Fruit fly (Drosophila melanogaster) whole organism, embryonic: ENCODE results near the gene CG32354.

Experiments used
- Atf-2 ChIP-seq: fragments of 200-800 bp; sonication (Bioruptor generic); optimal IDR thresholded peaks from 2 replicates; lab custom pipeline; 2016; ENCODE audit warnings: missing biosample characterization, missing genetic modification characterization
- CG10147 ChIP-seq: fragments of 200-800 bp; sonication (Bioruptor generic); optimal IDR thresholded peaks from 2 replicates; lab custom pipeline; 2019; ENCODE audit warnings: missing biosample characterization, mild to moderate bottlenecking, missing genetic modification characterization, moderate library complexity
- CG11093 ChIP-seq: fragments of 200-800 bp; sonication (Bioruptor generic); IDR thresholded peaks from 3 replicates; pipeline ENCODE4 v1.3.6; 2022; ENCODE audit warnings: missing biosample characterization, missing genetic modification characterization
- CG11398 ChIP-seq: fragments of 200-800 bp; sonication (Bioruptor generic); optimal IDR thresholded peaks from 2 replicates; lab custom pipeline; 2016; ENCODE audit warnings: missing biosample characterization, missing genetic modification characterization
- CG11456 ChIP-seq: fragments of 200-800 bp; sonication (Bioruptor generic); IDR thresholded peaks from 3 replicates; pipeline ENCODE4 v1.3.6; 2022; ENCODE audit warnings: missing biosample characterization, missing genetic modification characterization
- CG14014 ChIP-seq: fragments of 200-800 bp; sonication (Bioruptor generic); IDR thresholded peaks from 2 replicates; pipeline ENCODE4 v1.3.6; 2022; ENCODE audit warnings: missing biosample characterization, missing genetic modification characterization
- CG14441 ChIP-seq: fragments of 200-800 bp; sonication (Bioruptor generic); IDR thresholded peaks from 2 replicates; pipeline ENCODE4 v1.3.6; 2022; ENCODE audit warnings: missing biosample characterization, missing genetic modification characterization
- CG1602 ChIP-seq: fragments of 200-800 bp; sonication (Bioruptor generic); optimal IDR thresholded peaks from 3 replicates; lab custom pipeline; 2016; ENCODE audit warnings: missing biosample characterization, missing genetic modification characterization
- CG1603 ChIP-seq: fragments of 200-800 bp; sonication (Bioruptor generic); optimal IDR thresholded peaks from 2 replicates; lab custom pipeline; 2019; ENCODE audit warnings: missing biosample characterization, mild to moderate bottlenecking, missing genetic modification characterization, moderate library complexity
- CG17829 ChIP-seq: fragments of 200-800 bp; optimal IDR thresholded peaks from 2 replicates; lab custom pipeline; 2019; ENCODE audit warnings: missing biosample characterization, mild to moderate bottlenecking, missing genetic modification characterization, moderate library complexity
- CG2202 ChIP-seq: fragments of 200-800 bp; sonication (Bioruptor generic); optimal IDR thresholded peaks from 2 replicates; lab custom pipeline; 2018; ENCODE audit warnings: missing biosample characterization, mild to moderate bottlenecking, missing genetic modification characterization
- CG2889 ChIP-seq: fragments of 200-800 bp; sonication (Bioruptor generic); IDR thresholded peaks from 3 replicates; pipeline ENCODE4 v1.3.6; 2022; ENCODE audit warnings: missing biosample characterization, missing genetic modification characterization
- CG7357 ChIP-seq: fragments of 200-800 bp; sonication (Bioruptor generic); IDR thresholded peaks from 3 replicates; pipeline ENCODE4 v1.3.6; 2022; ENCODE audit warnings: missing biosample characterization, missing genetic modification characterization
- CG8290 ChIP-seq, 3 experiments: fragments of 200-800 bp; sonication (Bioruptor generic); optimal IDR thresholded peaks; 2 replicates each; lab custom pipeline; 2016 to 2019; ENCODE audit warnings: missing biosample characterization in 3 of 3, missing genetic modification characterization in 3 of 3, mild to moderate bottlenecking in 2 of 3, moderate library complexity in 1 of 3
- Camta ChIP-seq: fragments of 200-800 bp; sonication (Bioruptor generic); optimal IDR thresholded peaks from 2 replicates; lab custom pipeline; 2016; ENCODE audit warnings: missing biosample characterization, missing genetic modification characterization
- CoRest ChIP-seq: fragments of 200-800 bp; sonication (Bioruptor generic); optimal IDR thresholded peaks from 3 replicates; lab custom pipeline; 2018; ENCODE audit warnings: missing biosample characterization, mild to moderate bottlenecking, missing genetic modification characterization, moderate library complexity
- Eip74EF ChIP-seq, 2 experiments: fragments of 200-800 bp in 1 of 2; fragments of >200 bp in 1 of 2; sonication (Bioruptor generic) in 1 of 2; optimal IDR thresholded peaks; 2 replicates each; lab custom pipeline; 2017 to 2019; ENCODE audit warnings: missing biosample characterization in 2 of 2, missing genetic modification characterization in 2 of 2, mild to moderate bottlenecking in 1 of 2, moderate library complexity in 1 of 2
- Ets65A ChIP-seq: fragments of 200-800 bp; sonication (Bioruptor generic); peaks from one replicate; lab custom pipeline; 2016; ENCODE audit warnings: missing biosample characterization, missing genetic modification characterization
- Gsc ChIP-seq: fragments of 200-800 bp; sonication (Bioruptor generic); IDR thresholded peaks from 2 replicates; pipeline ENCODE4 v1.3.6; 2022; ENCODE audit warnings: missing biosample characterization, missing genetic modification characterization
- Hand ChIP-seq: fragments of 200-800 bp; sonication (Bioruptor generic); optimal IDR thresholded peaks from 2 replicates; lab custom pipeline; 2017; ENCODE audit warnings: mild to moderate bottlenecking, missing biosample characterization, missing genetic modification reagents, missing genetic modification characterization
- HmgZ ChIP-seq: fragments of 200-800 bp; sonication (Bioruptor generic); optimal IDR thresholded peaks from 2 replicates; lab custom pipeline; 2018; ENCODE audit warnings: missing biosample characterization, mild to moderate bottlenecking, missing genetic modification characterization
- Hmr ChIP-seq: fragments of 200-800 bp; sonication (Bioruptor generic); optimal IDR thresholded peaks from 3 replicates; lab custom pipeline; 2017; ENCODE audit warnings: mild to moderate bottlenecking, missing biosample characterization, missing genetic modification reagents, missing genetic modification characterization
- Lpt ChIP-seq: fragments of >200 bp; optimal IDR thresholded peaks from 2 replicates; lab custom pipeline; 2018; ENCODE audit warnings: missing biosample characterization, missing genetic modification characterization
- Rfx ChIP-seq: fragments of 200-800 bp; sonication (Bioruptor generic); IDR thresholded peaks from 2 replicates; pipeline ENCODE4 v1.3.6; 2022; ENCODE audit warnings: missing biosample characterization, missing genetic modification characterization
- Scr ChIP-seq: fragments of 200-800 bp; sonication (Bioruptor generic); IDR thresholded peaks from 2 replicates; pipeline ENCODE4 v1.3.6; 2022; ENCODE audit warnings: missing biosample characterization, missing genetic modification characterization; ENCODE audit not compliant: partially characterized antibody
- abd-A ChIP-seq: fragments of 200-800 bp; sonication (Bioruptor generic); optimal IDR thresholded peaks from 3 replicates; lab custom pipeline; 2019; ENCODE audit warnings: missing biosample characterization, mild to moderate bottlenecking, missing genetic modification characterization, moderate library complexity
- ase ChIP-seq: fragments of 200-800 bp; sonication (Bioruptor generic); IDR thresholded peaks from 3 replicates; pipeline ENCODE4 v1.3.6; 2022; ENCODE audit warnings: missing biosample characterization, missing genetic modification characterization
- dmrt99B ChIP-seq: fragments of 200-800 bp; sonication (Bioruptor generic); optimal IDR thresholded peaks from 2 replicates; lab custom pipeline; 2018; ENCODE audit warnings: missing biosample characterization, mild to moderate bottlenecking, missing genetic modification characterization, moderate library complexity
- hbn ChIP-seq: fragments of 200-800 bp; sonication (Bioruptor generic); IDR thresholded peaks from 2 replicates; pipeline ENCODE4 v1.3.6; 2022; ENCODE audit warnings: missing biosample characterization, missing genetic modification characterization; ENCODE audit not compliant: partially characterized antibody
- hkb ChIP-seq, 2 experiments: fragments of 200-800 bp in 1 of 2; fragments of >200 bp in 1 of 2; sonication (Bioruptor generic) in 1 of 2; IDR thresholded peaks in 1 of 2; optimal IDR thresholded peaks in 1 of 2; 2 replicates each; pipeline versions ENCODE4 v1.3.6 to Lab custom; 2017 to 2022; ENCODE audit warnings: missing biosample characterization in 1 of 2, missing genetic modification characterization in 1 of 2
- lbe ChIP-seq: fragments of 200-800 bp; sonication (Bioruptor generic); optimal IDR thresholded peaks from 2 replicates; lab custom pipeline; 2016; ENCODE audit warnings: missing biosample characterization, mild to moderate bottlenecking, missing genetic modification characterization
- lilli ChIP-seq: fragments of 200-800 bp; sonication (Bioruptor generic); optimal IDR thresholded peaks from 3 replicates; lab custom pipeline; 2016; ENCODE audit warnings: missing biosample characterization, missing genetic modification characterization
- lmd ChIP-seq: fragments of 200-800 bp; sonication (Bioruptor generic); IDR thresholded peaks from 2 replicates; pipeline ENCODE4 v1.3.6; 2022; ENCODE audit warnings: missing biosample characterization, missing genetic modification characterization
- luna ChIP-seq: fragments of 200-800 bp; sonication (Bioruptor generic); optimal IDR thresholded peaks from 2 replicates; lab custom pipeline; 2016; ENCODE audit warnings: missing biosample characterization, missing genetic modification characterization
- nau ChIP-seq: fragments of 200-800 bp; sonication (Bioruptor generic); optimal IDR thresholded peaks from 3 replicates; lab custom pipeline; 2017; ENCODE audit warnings: missing biosample characterization, mild to moderate bottlenecking, missing genetic modification characterization, missing genetic modification reagents
- prd ChIP-seq, 3 experiments: fragments of >200 bp in 2 of 3; fragments of 200-800 bp in 1 of 3; sonication (Bioruptor generic) in 1 of 3; optimal IDR thresholded peaks in 2 of 3; IDR thresholded peaks in 1 of 3; 2 replicates in 2 of 3; 3 replicates in 1 of 3; pipeline versions ENCODE4 v1.3.6 to Lab custom; 2017 to 2022; ENCODE audit warnings: missing biosample characterization in 1 of 3, missing genetic modification characterization in 1 of 3
- row ChIP-seq: fragments of 200-800 bp; sonication (Bioruptor generic); IDR thresholded peaks from 3 replicates; pipeline ENCODE4 v1.3.6; 2022; ENCODE audit warnings: missing biosample characterization, missing genetic modification characterization
- sens ChIP-seq: fragments of 200-800 bp; sonication (Bioruptor generic); peaks from one replicate; lab custom pipeline; 2016; ENCODE audit warnings: missing biosample characterization, missing genetic modification characterization
- slbo ChIP-seq: fragments of 200-800 bp; sonication (Bioruptor generic); IDR thresholded peaks from 2 replicates; pipeline ENCODE4 v1.3.6; 2022; ENCODE audit warnings: missing biosample characterization, missing genetic modification characterization
- sob ChIP-seq: fragments of 200-800 bp; sonication (Bioruptor generic); IDR thresholded peaks from 2 replicates; pipeline ENCODE4 v1.3.6; 2022; ENCODE audit warnings: missing biosample characterization, missing genetic modification characterization
- vvl ChIP-seq: fragments of 200-800 bp; sonication (Bioruptor generic); IDR thresholded peaks from 2 replicates; pipeline ENCODE4 v1.3.6; 2022; ENCODE audit warnings: missing biosample characterization, missing genetic modification characterization

CG32354 gene

dm6 chr3L:8371538-8371937, 50.5 kb downstream of the CG32354 start:
- TF ChIP-seq Hand (GFP tag; lab: Kevin White, UChicago) = no peak
- TF ChIP-seq CG1602 (GFP tag; lab: Kevin White, UChicago) = no peak
- no peak for TF ChIP-seq CG2202
- TF ChIP-seq Gsc = no peak
- no peak for TF ChIP-seq CG14441 (GFP tag; lab: Robert Waterston, UW)
- no peak for TF ChIP-seq lilli
- no peak for TF ChIP-seq Lpt (GFP tag; lab: Kevin White, UChicago)
- no peak for TF ChIP-seq sob (GFP tag; lab: Robert Waterston, UW)
- no peak for TF ChIP-seq Hmr
- no peak for TF ChIP-seq CG7357 (GFP tag; lab: Robert Waterston, UW)
- no peak for TF ChIP-seq CoRest
- no peak for TF ChIP-seq ase (GFP tag; lab: Robert Waterston, UW)
- no peak for TF ChIP-seq Camta (GFP tag; lab: Kevin White, UChicago)
- no peak for TF ChIP-seq CG10147 (GFP tag; lab: Kevin White, UChicago)
- no peak for TF ChIP-seq nau
- TF ChIP-seq CG11456 = no peak
- no peak for TF ChIP-seq dmrt99B

dm6 chr3L:8370922-8371321, 51.1 kb downstream of the CG32354 start:
- TF ChIP-seq lmd (GFP tag; lab: Robert Waterston, UW) (0 out of 2 replicates have a peak, but pooled peaks have one; percentile 11), prd (optimal IDR thresholded peaks at IDR 0.05; lab: Kevin White, UChicago) (no peak), prd (GFP tag; IDR thresholded peaks at IDR 0.05; lab: Robert Waterston, UW) (peak; percentile 17; the same call in 1 of the 3 replicates), CG11398 (GFP tag; lab: Kevin White, UChicago) (no peak), HmgZ (tag; lab: Kevin White, UChicago) (no peak), CG1603 (tag; lab: Kevin White, UChicago) (no peak), lbe (peak; percentile 9), luna (no peak), Ets65A (GFP tag; lab: Kevin White, UChicago) (peak; percentile 40), row (0 out of 3 replicates have a peak, but pooled peaks have one; percentile 36), sens (GFP tag; lab: Kevin White, UChicago) (peak; percentile 53), hkb (optimal IDR thresholded peaks at IDR 0.05; lab: Kevin White, UChicago) (no peak), hkb (GFP tag; IDR thresholded peaks at IDR 0.05; lab: Robert Waterston, UW) (no peak), abd-A (tag; lab: Kevin White, UChicago) (no peak), CG14014 (GFP tag; lab: Robert Waterston, UW) (no peak), CG11093 (GFP tag; lab: Robert Waterston, UW) (no peak), Eip74EF (GFP tag; optimal IDR thresholded peaks at IDR 0.05; lab: Kevin White, UChicago) (no peak), Rfx (GFP tag; lab: Robert Waterston, UW) (peak; percentile 28; the same call in 1 of the 2 replicates), hbn (no peak), vvl (GFP tag; lab: Robert Waterston, UW) (0 out of 2 replicates have a peak, but pooled peaks have one; percentile 9), Scr (no peak), CG2889 (GFP tag; lab: Robert Waterston, UW) (no peak), slbo (GFP tag; lab: Robert Waterston, UW) (0 out of 2 replicates have a peak, but pooled peaks have one; percentile 27), CG8290 (GFP tag; optimal IDR thresholded peaks at IDR 0.05; lab: Kevin White, UChicago) (no peak), CG8290 (tag; optimal IDR thresholded peaks at IDR 0.05; lab: Kevin White, UChicago) (no peak), CG17829 (no peak), Atf-2 (GFP tag; lab: Kevin White, UChicago) (no peak)
